Worm (Caenorhabditis elegans) whole organism, L4 larva: Measurements from ENCODE around the gene C18D11.3.

Experiments
- F26F4.8 ChIP-seq: fragments of 200-800 bp; sonication (Bioruptor generic); conservative IDR thresholded peaks from 2 replicates; pipeline ENCODE4 v1.3.6; 2022; ENCODE audit warnings: missing genetic modification characterization, missing compliant biosample characterization
- F44E2.7 ChIP-seq: fragments of 200-800 bp; sonication (Bioruptor generic); IDR thresholded peaks from 2 replicates; pipeline ENCODE4 v2.1.2; 2022; ENCODE audit warnings: missing genetic modification characterization, missing compliant biosample characterization
- R02D3.7 ChIP-seq: fragments of 150-350 bp; sonication (generic microtip); optimal IDR thresholded peaks from 3 replicates; lab custom pipeline; 2014; ENCODE audit warnings: missing biosample characterization, missing genetic modification characterization
- T20F7.1 ChIP-seq: fragments of 200-800 bp; sonication (Bioruptor generic); optimal IDR thresholded peaks from 2 replicates; lab custom pipeline; 2018; ENCODE audit warnings: mild to moderate bottlenecking, missing genetic modification characterization, missing compliant biosample characterization
- Y75B8A.6 ChIP-seq: fragments of 200-800 bp; sonication (Bioruptor generic); IDR thresholded peaks from 2 replicates; pipeline ENCODE4 v1.3.6; 2022; ENCODE audit warnings: missing genetic modification reagents, missing genetic modification characterization, missing compliant biosample characterization
- ZK546.5 ChIP-seq, 2 experiments: sonication (generic microtip); optimal IDR thresholded peaks; 2 replicates each; lab custom pipeline; 2017; ENCODE audit warnings: missing biosample characterization in 2 of 2, missing genetic modification characterization in 2 of 2
- aha-1 ChIP-seq: fragments of 150-350 bp; peaks from one replicate; lab custom pipeline; 2014; ENCODE audit warnings: missing biosample characterization, missing genetic modification characterization
- ama-1 ChIP-seq: fragments of 150-350 bp; optimal IDR thresholded peaks from 2 replicates; lab custom pipeline; 2014; ENCODE audit warnings: inconsistent platforms, mixed read lengths
- arid-1 ChIP-seq: fragments of 200-800 bp; sonication (Bioruptor generic); conservative IDR thresholded peaks from 2 replicates; pipeline ENCODE4 v1.3.6; 2022; ENCODE audit warnings: missing genetic modification reagents, missing genetic modification characterization, missing compliant biosample characterization
- attf-4 ChIP-seq: sonication (generic microtip); optimal IDR thresholded peaks from 3 replicates; lab custom pipeline; 2017; ENCODE audit warnings: missing biosample characterization, missing genetic modification characterization
- ceh-28 ChIP-seq: fragments of 150-350 bp; optimal IDR thresholded peaks from 2 replicates; lab custom pipeline; 2014; ENCODE audit warnings: missing biosample characterization, missing genetic modification reagents, missing genetic modification characterization
- ceh-44 ChIP-seq: fragments of 200-800 bp; sonication (Bioruptor generic); IDR thresholded peaks from 2 replicates; pipeline ENCODE4 v1.3.6; 2022; ENCODE audit warnings: missing genetic modification reagents, missing genetic modification characterization, missing compliant biosample characterization
- ceh-82 ChIP-seq: sonication (generic microtip); optimal IDR thresholded peaks from 2 replicates; lab custom pipeline; 2017; ENCODE audit warnings: missing biosample characterization, missing genetic modification characterization
- ces-1 ChIP-seq: fragments of 150-350 bp; sonication (generic microtip); optimal IDR thresholded peaks from 4 replicates; lab custom pipeline; 2014; ENCODE audit warnings: missing biosample characterization, missing genetic modification reagents, missing genetic modification characterization
- ctbp-1 ChIP-seq: fragments of 200-800 bp; sonication (Bioruptor generic); IDR thresholded peaks from 2 replicates; pipeline ENCODE4 v1.3.6; 2022; ENCODE audit warnings: missing genetic modification reagents, missing genetic modification characterization, missing compliant biosample characterization
- daf-12 ChIP-seq: fragments of 150-350 bp; optimal IDR thresholded peaks from 2 replicates; lab custom pipeline; 2014; ENCODE audit warnings: missing biosample characterization, missing genetic modification reagents, missing genetic modification characterization
- daf-16 ChIP-seq, 3 experiments: sonication (generic microtip); optimal IDR thresholded peaks; 2 replicates each; lab custom pipeline; 2016 to 2017; ENCODE audit warnings: missing genetic modification characterization in 3 of 3, missing genetic modification reagents in 3 of 3, mild to moderate bottlenecking in 2 of 3, missing compliant biosample characterization in 2 of 3, missing biosample characterization in 1 of 3, moderate library complexity in 1 of 3
- daf-19 ChIP-seq: fragments of 200-800 bp; sonication (Bioruptor generic); conservative IDR thresholded peaks from 2 replicates; pipeline ENCODE4 v1.3.6; 2022; ENCODE audit warnings: missing genetic modification characterization, missing compliant biosample characterization
- duxl-1 ChIP-seq: sonication (generic microtip); optimal IDR thresholded peaks from 2 replicates; lab custom pipeline; 2016; ENCODE audit warnings: mild to moderate bottlenecking, missing genetic modification characterization, moderate library complexity, missing compliant biosample characterization; ENCODE audit not compliant: poor library complexity
- egl-43 ChIP-seq: fragments of 200-800 bp; sonication (Bioruptor generic); IDR thresholded peaks from 2 replicates; pipeline ENCODE4 v1.3.6; 2022; ENCODE audit warnings: missing genetic modification reagents, missing genetic modification characterization, missing compliant biosample characterization
- gei-8 ChIP-seq: fragments of 200-800 bp; sonication (Bioruptor generic); optimal IDR thresholded peaks from 2 replicates; lab custom pipeline; 2018; ENCODE audit warnings: mild to moderate bottlenecking, missing genetic modification characterization, missing compliant biosample characterization
- hmg-1.1 ChIP-seq: fragments of 200-800 bp; sonication (Bioruptor generic); IDR thresholded peaks from 2 replicates; pipeline ENCODE4 v1.3.6; 2022; ENCODE audit warnings: missing genetic modification reagents, missing genetic modification characterization, missing compliant biosample characterization
- lin-13 ChIP-seq: fragments of 150-350 bp; optimal IDR thresholded peaks from 2 replicates; lab custom pipeline; 2014; ENCODE audit warnings: missing biosample characterization, missing genetic modification reagents, missing genetic modification characterization
- lin-15B ChIP-seq: fragments of 150-350 bp; sonication (generic microtip); optimal IDR thresholded peaks from 3 replicates; lab custom pipeline; 2014; ENCODE audit warnings: missing biosample characterization, missing genetic modification characterization
- lin-29 ChIP-seq: fragments of 200-800 bp; sonication (Bioruptor generic); IDR thresholded peaks from 2 replicates; pipeline ENCODE4 v1.3.6; 2022; ENCODE audit warnings: missing genetic modification reagents, missing genetic modification characterization, missing compliant biosample characterization
- lin-38 ChIP-seq: fragments of 200-800 bp; sonication (Bioruptor generic); IDR thresholded peaks from 2 replicates; pipeline ENCODE4 v1.3.6; 2022; ENCODE audit warnings: missing genetic modification reagents, missing genetic modification characterization, missing compliant biosample characterization
- lin-39 ChIP-seq: fragments of 150-350 bp; optimal IDR thresholded peaks from 2 replicates; lab custom pipeline; 2014; ENCODE audit warnings: missing biosample characterization, missing genetic modification reagents, missing genetic modification characterization
- lir-3 ChIP-seq: sonication (generic microtip); optimal IDR thresholded peaks from 2 replicates; lab custom pipeline; 2016; ENCODE audit warnings: mild to moderate bottlenecking, missing genetic modification characterization, missing compliant biosample characterization
- madf-5 ChIP-seq, 2 experiments: fragments of 200-800 bp; sonication (Bioruptor generic); IDR thresholded peaks; 2 replicates each; pipeline ENCODE4 v1.3.6; 2022; ENCODE audit warnings: missing compliant biosample characterization in 2 of 2, missing genetic modification characterization in 2 of 2
- madf-9 ChIP-seq: fragments of 200-800 bp; sonication (Bioruptor generic); conservative IDR thresholded peaks from 2 replicates; pipeline ENCODE4 v1.3.6; 2022; ENCODE audit warnings: missing genetic modification reagents, missing genetic modification characterization, missing compliant biosample characterization
- mdt-29 ChIP-seq: fragments of 200-800 bp; sonication (Bioruptor generic); IDR thresholded peaks from 2 replicates; pipeline ENCODE4 v1.3.6; 2022; ENCODE audit warnings: missing genetic modification reagents, missing genetic modification characterization, missing compliant biosample characterization
- mxl-2 ChIP-seq: fragments of 200-800 bp; sonication (Bioruptor generic); conservative IDR thresholded peaks from 2 replicates; pipeline ENCODE4 v1.3.6; 2022; ENCODE audit warnings: missing genetic modification reagents, missing genetic modification characterization, missing compliant biosample characterization
- mxl-3 ChIP-seq: fragments of 200-800 bp; sonication (Bioruptor generic); optimal IDR thresholded peaks from 2 replicates; lab custom pipeline; 2018; ENCODE audit warnings: mild to moderate bottlenecking, missing genetic modification characterization, missing compliant biosample characterization
- nhr-11 ChIP-seq: fragments of 150-350 bp; optimal IDR thresholded peaks from 2 replicates; lab custom pipeline; 2014; ENCODE audit warnings: missing biosample characterization, missing genetic modification characterization
- nhr-41 ChIP-seq: fragments of 200-800 bp; sonication (Bioruptor generic); IDR thresholded peaks from 2 replicates; pipeline ENCODE4 v1.3.6; 2022; ENCODE audit warnings: missing genetic modification reagents, missing genetic modification characterization, missing compliant biosample characterization
- nhr-42 ChIP-seq: fragments of 200-800 bp; sonication (Bioruptor generic); IDR thresholded peaks from 2 replicates; pipeline ENCODE4 v1.3.6; 2022; ENCODE audit warnings: missing genetic modification characterization, missing compliant biosample characterization
- nhr-6 ChIP-seq: fragments of 150-350 bp; optimal IDR thresholded peaks from 2 replicates; lab custom pipeline; 2014; ENCODE audit warnings: missing biosample characterization, missing genetic modification characterization
- pqm-1 ChIP-seq: sonication (generic microtip); optimal IDR thresholded peaks from 2 replicates; lab custom pipeline; 2017; ENCODE audit warnings: missing biosample characterization, missing genetic modification characterization
- rbr-2 ChIP-seq: sonication (generic microtip); optimal IDR thresholded peaks from 2 replicates; lab custom pipeline; 2016; ENCODE audit warnings: missing genotype, missing genetic modification characterization, missing compliant biosample characterization
- set-16 ChIP-seq: fragments of 200-800 bp; sonication (Bioruptor generic); IDR thresholded peaks from 2 replicates; pipeline ENCODE4 v1.3.6; 2022; ENCODE audit warnings: missing genetic modification reagents, missing genetic modification characterization, missing compliant biosample characterization
- skn-1 ChIP-seq: fragments of 150-350 bp; optimal IDR thresholded peaks from 2 replicates; lab custom pipeline; 2014; ENCODE audit warnings: missing biosample characterization, missing genetic modification characterization
- spr-3 ChIP-seq: fragments of 200-800 bp; sonication (Bioruptor generic); optimal IDR thresholded peaks from 2 replicates; lab custom pipeline; 2018; ENCODE audit warnings: mild to moderate bottlenecking, missing genetic modification characterization, missing compliant biosample characterization
- tra-1 ChIP-seq: fragments of 200-800 bp; sonication (Bioruptor generic); IDR thresholded peaks from 2 replicates; pipeline ENCODE4 v1.3.6; 2022; ENCODE audit warnings: missing genetic modification reagents, missing genetic modification characterization, missing compliant biosample characterization
- unc-62 ChIP-seq, 3 experiments: fragments of 150-350 bp in 1 of 3; sonication (generic microtip); optimal IDR thresholded peaks in 2 of 3; peaks in 1 of 3; 1 replicate in 1 of 3; 2 replicates in 2 of 3; lab custom pipeline; 2014 to 2017; ENCODE audit warnings: missing biosample characterization in 3 of 3, missing genetic modification characterization in 3 of 3, missing genetic modification reagents in 3 of 3, missing genotype in 1 of 3
- vab-7 ChIP-seq: fragments of 200-800 bp; sonication (Bioruptor generic); IDR thresholded peaks from 2 replicates; pipeline ENCODE4 v1.3.6; 2022; ENCODE audit warnings: missing genetic modification reagents, missing genetic modification characterization, missing compliant biosample characterization
- zfp-3 ChIP-seq: fragments of 200-800 bp; sonication (Bioruptor generic); conservative IDR thresholded peaks from 2 replicates; pipeline ENCODE4 v1.3.6; 2022; ENCODE audit warnings: missing genetic modification reagents, missing genetic modification characterization, missing compliant biosample characterization
- ztf-11 ChIP-seq: fragments of 150-350 bp; optimal IDR thresholded peaks from 2 replicates; lab custom pipeline; 2014; ENCODE audit warnings: missing biosample characterization, missing genetic modification characterization

C18D11.3 gene

ce11 chrIII:11824088-11824487 lies 840 bp downstream of the C18D11.3 start:
- TF ChIP-seq set-16, result peak; percentile 61; the same call in 1 of the 2 replicates
- no peak for TF ChIP-seq skn-1 (tag; lab: Kevin White, UChicago)
- TF ChIP-seq, all 104 proteins: peak for 1

- TF ChIP-seq daf-16 (GFP tag; optimal IDR thresholded peaks at IDR 0.05; lab: Kevin White, UChicago), result no peak
- peak; percentile 0 for TF ChIP-seq daf-16 (tag; optimal IDR thresholded peaks at IDR 0.05; lab: Kevin White, UChicago)
- no peak for TF ChIP-seq gei-8 (GFP tag; lab: Kevin White, UChicago)
- TF ChIP-seq aha-1 (tag; lab: Kevin White, UChicago), result peak; percentile 53
- TF ChIP-seq vab-7, result no peak
- TF ChIP-seq lin-38 (GFP tag; lab: Robert Waterston, UW), result peak; percentile 10; the same call in 1 of the 2 replicates
- no peak for TF ChIP-seq zfp-3 (GFP tag; lab: Robert Waterston, UW)
- TF ChIP-seq ceh-82 (tag; lab: Kevin White, UChicago), result no peak
- TF ChIP-seq arid-1, result peak; percentile 32; the same call in 1 of the 2 replicates
Observed at ce11 chrIII:11824580-11824979, 1.3 kb downstream of the C18D11.3 start.

ce11 chrIII:11825654-11826053 lies 2.4 kb downstream of the C18D11.3 start:
- TF ChIP-seq mxl-3 (GFP tag; lab: Kevin White, UChicago) (peak; percentile 91), lin-29 (GFP tag; lab: Robert Waterston, UW) (no peak), ceh-28 (tag; lab: Kevin White, UChicago) (no peak), mdt-29 (GFP tag; lab: Robert Waterston, UW) (no peak), ceh-44 (GFP tag; lab: Robert Waterston, UW) (no peak), nhr-42 (GFP tag; lab: Robert Waterston, UW) (no peak), madf-5 (GFP tag; IDR thresholded peaks at IDR 0.05; lab: Robert Waterston, UW) (no peak), gei-8 (GFP tag; lab: Kevin White, UChicago) (no peak), lin-39 (tag; lab: Kevin White, UChicago) (no peak), lin-15B (tag; lab: Kevin White, UChicago) (no peak), F26F4.8 (GFP tag; lab: Robert Waterston, UW) (no peak), nhr-11 (tag; lab: Kevin White, UChicago) (no peak), ztf-11 (tag; lab: Kevin White, UChicago) (no peak), hmg-1.1 (GFP tag; lab: Robert Waterston, UW) (peak; percentile 49), R02D3.7 (no peak), T20F7.1 (GFP tag; lab: Kevin White, UChicago) (no peak), mxl-2 (GFP tag; lab: Robert Waterston, UW) (no peak), madf-9 (no peak), Y75B8A.6 (GFP tag; lab: Robert Waterston, UW) (no peak), ctbp-1 (GFP tag; lab: Robert Waterston, UW) (no peak), lir-3 (tag; lab: Kevin White, UChicago) (no peak), daf-19 (no peak), daf-12 (no peak), ces-1 (no peak), ZK546.5 (tag; optimal IDR thresholded peaks at IDR 0.05; lab: Kevin White, UChicago) (no peak), F44E2.7 (GFP tag; lab: Robert Waterston, UW) (no peak), ama-1 (no peak), egl-43 (GFP tag; lab: Robert Waterston, UW) (no peak), nhr-6 (tag; lab: Kevin White, UChicago) (peak; percentile 42), spr-3 (GFP tag; lab: Kevin White, UChicago) (no peak), arid-1 (0 out of 2 replicates have a peak, but pooled peaks have one; percentile 42), nhr-41 (GFP tag; lab: Robert Waterston, UW) (no peak), unc-62 (GFP tag; optimal IDR thresholded peaks at IDR 0.05 in 1 of 2; lab: Kevin White, UChicago) (no peak), unc-62 (tag; optimal IDR thresholded peaks at IDR 0.05; lab: Kevin White, UChicago) (no peak), tra-1 (GFP tag; lab: Robert Waterston, UW) (no peak), set-16 (no peak), attf-4 (no peak), duxl-1 (tag; lab: Kevin White, UChicago) (no peak), pqm-1 (no peak), rbr-2 (tag; lab: Kevin White, UChicago) (peak; percentile 69), lin-13 (GFP tag; lab: Kevin White, UChicago) (peak; percentile 76), skn-1 (tag; lab: Kevin White, UChicago) (no peak)
